Worm (Caenorhabditis elegans): ENCODE results near the gene lin-23.
A peak's percentile ranks its signal among the peaks of the same experiment; 100 is the strongest.

The lin-23 gene

DNA sequence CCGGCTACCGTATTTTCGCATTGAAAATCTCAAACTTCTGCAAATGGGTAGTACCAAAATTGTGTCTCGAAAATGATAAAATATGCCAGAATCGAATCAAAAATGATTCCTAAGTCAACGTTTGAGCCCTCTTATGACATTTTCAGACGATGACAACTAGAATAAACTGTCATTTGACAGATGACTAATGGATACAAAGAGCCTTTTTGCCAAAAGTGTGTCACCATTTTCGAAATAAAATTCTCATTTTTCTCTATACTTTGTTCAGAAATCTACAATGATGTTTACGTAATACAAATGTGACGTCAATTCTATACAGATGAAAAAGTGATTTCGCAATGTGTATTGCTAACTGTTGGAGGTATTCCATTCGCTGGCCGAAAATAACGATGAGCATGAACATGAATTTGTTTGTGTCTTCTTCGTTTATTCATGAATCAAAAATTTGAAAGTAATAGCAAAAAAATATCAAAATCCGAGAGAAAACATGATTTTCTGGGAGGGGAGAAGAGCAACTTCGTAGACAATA is 24.5 kb upstream of the lin-23 start (continued):
- 0 out of 2 replicates have a peak, but pooled peaks have one; percentile 26 for TF ChIP-seq attf-3 (GFP tag; conservative IDR thresholded peaks at IDR 0.05)

DNA sequence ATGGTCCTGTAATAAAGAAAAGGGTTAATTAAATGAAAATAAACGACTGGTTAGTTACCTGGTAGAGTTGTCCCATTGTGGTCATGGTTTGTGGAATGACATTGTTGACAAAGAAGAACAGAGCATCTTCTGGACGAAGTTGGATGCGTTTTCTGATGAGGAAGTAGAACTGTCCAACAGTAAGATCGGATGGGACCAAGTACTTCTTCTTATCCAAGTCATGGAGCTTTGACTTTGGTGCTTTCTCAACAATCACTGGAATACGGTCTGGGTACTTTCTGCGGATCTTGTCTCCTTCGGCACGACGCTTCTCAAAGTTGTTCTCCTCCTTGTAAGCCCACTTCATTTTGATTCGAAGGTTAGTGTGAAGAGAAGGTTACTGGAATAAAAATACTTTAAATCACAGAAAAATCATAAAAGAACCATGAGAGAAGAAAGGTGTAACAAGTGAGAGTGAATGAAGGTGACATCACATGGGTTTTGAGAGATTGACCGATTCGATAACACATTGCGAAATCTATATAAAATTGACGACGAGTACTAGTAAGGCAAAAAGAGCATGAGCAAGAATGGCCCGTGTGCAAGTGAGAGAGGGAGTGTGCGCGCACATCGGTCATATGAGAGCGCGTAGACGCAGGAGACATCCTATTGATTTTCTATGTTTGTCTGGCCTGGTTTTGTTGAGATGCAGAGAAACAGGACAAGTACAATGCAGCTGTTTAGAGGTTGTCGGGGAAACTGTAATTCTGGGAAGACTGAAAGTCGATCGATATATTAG is 23.6 kb upstream of the lin-23 start, which contains the start of gene lgg-1:
Gene lgg-1, minus strand, starts transcription at position 379 of the 778 bp plus-strand sequence.
- TF ChIP-seq F57A8.1 (GFP tag; optimal IDR thresholded peaks at IDR 0.05) (peak; percentile 0), unc-130 (GFP tag; optimal IDR thresholded peaks at IDR 0.05) (no peak), K12H6.12 (tag; optimal IDR thresholded peaks at IDR 0.05) (peak; percentile 68), nfya-2 (GFP tag; IDR thresholded peaks at IDR 0.05) (no peak), ets-4 (GFP tag; optimal IDR thresholded peaks at IDR 0.05) (no peak), chd-7 (tag; optimal IDR thresholded peaks at IDR 0.05) (peak; percentile 81), egl-18 (GFP tag; IDR thresholded peaks at IDR 0.05) (0 out of 2 replicates have a peak, but pooled peaks have one; percentile 28), hmg-1.2 (GFP tag; IDR thresholded peaks at IDR 0.05) (peak; percentile 52), athp-1 (tag; optimal IDR thresholded peaks at IDR 0.05) (peak; percentile 72), B0019.2 (GFP tag; conservative IDR thresholded peaks at IDR 0.05) (peak; percentile 47), tlf-1 (GFP tag; optimal IDR thresholded peaks at IDR 0.05) (no peak), zim-3 (tag; optimal IDR thresholded peaks at IDR 0.05) (peak; percentile 57), sptf-2 (GFP tag; optimal IDR thresholded peaks at IDR 0.05) (no peak), lin-54 (GFP tag; optimal IDR thresholded peaks at IDR 0.05) (peak; percentile 48), Y53G8AR.9 (GFP tag; conservative IDR thresholded peaks at IDR 0.05) (peak; percentile 43; the same call in 1 of the 2 replicates), nhr-90 (tag; optimal IDR thresholded peaks at IDR 0.05) (peak; percentile 28), F23B12.7 (tag; optimal IDR thresholded peaks at IDR 0.05; ENCODE audit: insufficient read depth) (no peak), aptf-2 (GFP tag; conservative IDR thresholded peaks at IDR 0.05) (peak; percentile 58; the same call in 1 of the 2 replicates), madf-6 (GFP tag; IDR thresholded peaks at IDR 0.05) (peak; percentile 33; the same call in 1 of the 2 replicates), nfyb-1 (GFP tag; IDR thresholded peaks at IDR 0.05) (peak; percentile 79), C17E4.6 (GFP tag; IDR thresholded peaks at IDR 0.05) (no peak; the same call in 1 of the 2 replicates), cebp-2 (GFP tag; IDR thresholded peaks at IDR 0.05) (0 out of 2 replicates have a peak, but pooled peaks have one; percentile 63), ztf-18 (tag; optimal IDR thresholded peaks at IDR 0.05) (no peak), ZK185.1 (tag; optimal IDR thresholded peaks at IDR 0.05; ENCODE audit: poor library complexity, severe bottlenecking) (peak; percentile 72), egrh-3 (GFP tag; IDR thresholded peaks at IDR 0.05) (peak; percentile 29; the same call in 1 of the 2 replicates), pha-4 (tag; optimal IDR thresholded peaks at IDR 0.05) (peak; percentile 83), dpl-1 (GFP tag; optimal IDR thresholded peaks at IDR 0.05) (peak; percentile 40), snpc-1.1 (tag; optimal IDR thresholded peaks at IDR 0.05; ENCODE audit: insufficient read depth) (no peak), cebp-1 (GFP tag; IDR thresholded peaks at IDR 0.05) (peak; percentile 87), cebp-1 (tag; optimal IDR thresholded peaks at IDR 0.05) (peak; percentile 96), sdz-38 (tag; optimal IDR thresholded peaks at IDR 0.05) (no peak), F57C9.4 (tag; optimal IDR thresholded peaks at IDR 0.05) (no peak), lin-40 (tag; optimal IDR thresholded peaks at IDR 0.05) (peak; percentile 11), attf-5 (GFP tag; optimal IDR thresholded peaks at IDR 0.05) (peak; percentile 45), ztf-3 (GFP tag; optimal IDR thresholded peaks at IDR 0.05) (peak; percentile 54), mxl-1 (tag; optimal IDR thresholded peaks at IDR 0.05) (peak; percentile 14), lin-26 (GFP tag; IDR thresholded peaks at IDR 0.05) (peak; percentile 56), Y79H2A.3 (GFP tag; conservative IDR thresholded peaks at IDR 0.05) (0 out of 2 replicates have a peak, but pooled peaks have one; percentile 6), ztf-26 (tag; optimal IDR thresholded peaks at IDR 0.05) (peak; percentile 21), Y67H2A.10 (GFP tag; conservative IDR thresholded peaks at IDR 0.05) (peak; percentile 18; the same call in 1 of the 2 replicates), ceh-27 (GFP tag; optimal IDR thresholded peaks at IDR 0.05) (peak; percentile 41), ekl-4 (GFP tag; IDR thresholded peaks at IDR 0.05) (0 out of 2 replicates have a peak, but pooled peaks have one; percentile 71), xnd-1 (tag; optimal IDR thresholded peaks at IDR 0.05) (no peak)

All from whole organism, young adult.